Worm (Caenorhabditis elegans): ENCODE measurements around the gene Y4C6A.4.

DNA sequence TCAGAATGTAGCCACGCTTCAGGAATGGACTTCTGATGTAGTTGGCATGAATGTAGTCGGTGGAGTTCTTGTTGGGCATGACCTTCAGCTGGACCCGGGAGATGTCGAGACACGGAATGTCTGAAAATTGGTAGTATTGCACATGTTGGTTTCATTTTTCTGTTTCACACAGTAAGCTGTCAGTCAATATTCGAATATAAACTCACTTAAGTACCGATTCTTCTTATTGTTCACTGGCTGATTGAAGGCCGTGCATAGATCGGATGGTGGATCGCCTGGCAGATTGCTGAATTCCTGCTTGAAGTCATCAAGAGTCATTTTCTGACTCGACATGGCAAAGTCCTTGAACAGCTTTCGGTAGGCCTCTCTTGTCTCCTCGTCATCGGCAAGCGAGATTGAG lies 43.7 kb upstream of the Y4C6A.4 start:
- TF ChIP-seq aly-2 (tag; optimal IDR thresholded peaks at IDR 0.05) (no peak), nhr-77 (tag; optimal IDR thresholded peaks at IDR 0.05) (no peak), fos-1 (tag; optimal IDR thresholded peaks at IDR 0.05) (no peak), snpc-4 (tag; optimal IDR thresholded peaks at IDR 0.05) (no peak), sma-9 (GFP tag; optimal IDR thresholded peaks at IDR 0.05) (no peak), sma-9 (tag; optimal IDR thresholded peaks at IDR 0.05) (no peak), nhr-10 (tag; optimal IDR thresholded peaks at IDR 0.05) (no peak), elt-3 (tag; optimal IDR thresholded peaks at IDR 0.05) (no peak), lin-11 (tag; optimal IDR thresholded peaks at IDR 0.05) (no peak), lsy-2 (tag; optimal IDR thresholded peaks at IDR 0.05) (no peak), ztf-1 (GFP tag; conservative IDR thresholded peaks at IDR 0.05) (no peak), ceh-16 (tag; optimal IDR thresholded peaks at IDR 0.05) (no peak), nhr-23 (tag; optimal IDR thresholded peaks at IDR 0.05) (no peak), unc-62 (GFP tag; optimal IDR thresholded peaks at IDR 0.05) (no peak)

Data from whole organism, L2 larva.